Fruit fly (Drosophila melanogaster): ENCODE results near the gene CG2975.
A peak's percentile ranks its signal among the peaks of the same experiment; 100 is the strongest.

- TF ChIP-seq tai (GFP tag; optimal IDR thresholded peaks at IDR 0.05) (no peak), OdsH (GFP tag; optimal IDR thresholded peaks at IDR 0.05) (peak; percentile 51), lola (GFP tag; optimal IDR thresholded peaks at IDR 0.05) (no peak)
Measured at dm6 chr2L:2874542-2875194, 34.7 kb downstream of the CG2975 start, which contains the start of gene CG8814.

Data from whole organism, wandering third instar larva.